Fruit fly (Drosophila melanogaster): ENCODE results near the gene MSBP.

dm6 chrX:15909564-15910284 is 19.8 kb upstream of the MSBP start, which contains the start of gene CycD:
- TF ChIP-seq psq (optimal IDR thresholded peaks at IDR 0.05): no peak
- no peak for TF ChIP-seq h (optimal IDR thresholded peaks at IDR 0.05)
- TF ChIP-seq Sin3A (optimal IDR thresholded peaks at IDR 0.05): no peak
- no peak for TF ChIP-seq insv (optimal IDR thresholded peaks at IDR 0.05)
- no peak for TF ChIP-seq ttk (optimal IDR thresholded peaks at IDR 0.05)
